Fruit fly (Drosophila melanogaster): ENCODE data around the gene CG14546.

The CG14546 gene

dm6 chr3R:25880198-25880970 is 42.0 kb downstream of the CG14546 start:
- peak; percentile 24 for TF ChIP-seq CG33557 (GFP tag; optimal IDR thresholded peaks at IDR 0.05)
- no peak for TF ChIP-seq mam (GFP tag; optimal IDR thresholded peaks at IDR 0.05)
- no peak for TF ChIP-seq zfh2 (GFP tag; optimal IDR thresholded peaks at IDR 0.05)
- TF ChIP-seq pzg (GFP tag; optimal IDR thresholded peaks at IDR 0.05) = no peak
- no peak; the same call in 1 of the 2 replicates for TF ChIP-seq lmd (GFP tag; IDR thresholded peaks at IDR 0.05)
- TF ChIP-seq tap (tag; optimal IDR thresholded peaks at IDR 0.05) = peak; percentile 45
- TF ChIP-seq ewg (GFP tag; optimal IDR thresholded peaks at IDR 0.05) = no peak
- TF ChIP-seq CG13424 (tag; optimal IDR thresholded peaks at IDR 0.05) = peak; percentile 58
- TF ChIP-seq sna (GFP tag; IDR thresholded peaks at IDR 0.05; ENCODE audit: partially characterized antibody) = no peak
- TF ChIP-seq CG18262 (tag; optimal IDR thresholded peaks at IDR 0.05) = peak; percentile 82
- peak in 1 of 2 experiments; percentile 64 for TF ChIP-seq bsh (GFP tag; optimal IDR thresholded peaks at IDR 0.05)
- TF ChIP-seq CG10267 (tag; optimal IDR thresholded peaks at IDR 0.05) = peak; percentile 57
- TF ChIP-seq nau (GFP tag; optimal IDR thresholded peaks at IDR 0.05) = no peak
- TF ChIP-seq CG12155 (GFP tag; optimal IDR thresholded peaks at IDR 0.05) = peak; percentile 11
- no peak for TF ChIP-seq CG10274 (GFP tag; optimal IDR thresholded peaks at IDR 0.05)
- TF ChIP-seq CG1602 (GFP tag; optimal IDR thresholded peaks at IDR 0.05) = peak; percentile 31
- TF ChIP-seq CG1233 (GFP tag; optimal IDR thresholded peaks at IDR 0.05) = peak; percentile 35
- no peak for TF ChIP-seq pum (GFP tag; optimal IDR thresholded peaks at IDR 0.05)
- no peak for TF ChIP-seq CG11085 (GFP tag; IDR thresholded peaks at IDR 0.05)
- TF ChIP-seq Hr51 (GFP tag; optimal IDR thresholded peaks at IDR 0.05) = peak in 1 of 2 experiments; percentile 64
- 0 out of 2 replicates have a peak, but pooled peaks have one; percentile 19 for TF ChIP-seq peb (GFP tag; IDR thresholded peaks at IDR 0.05)
- TF ChIP-seq CG30020 (tag; optimal IDR thresholded peaks at IDR 0.05) = no peak
- TF ChIP-seq CG9817 (tag; optimal IDR thresholded peaks at IDR 0.05) = peak; percentile 24
- no peak for TF ChIP-seq Elba2 (GFP tag; optimal IDR thresholded peaks at IDR 0.05)
- TF ChIP-seq prd (optimal IDR thresholded peaks at IDR 0.05) = no peak
- peak; percentile 49; the same call in 1 of the 3 replicates for TF ChIP-seq prd (GFP tag; IDR thresholded peaks at IDR 0.05)
- peak; percentile 35; the same call in 1 of the 2 replicates for TF ChIP-seq E2f1 (GFP tag; IDR thresholded peaks at IDR 0.05)
- TF ChIP-seq CG8359 (GFP tag; optimal IDR thresholded peaks at IDR 0.05; ENCODE audit: borderline replicate concordance) = peak; percentile 1
- peak; percentile 72 for TF ChIP-seq CG12391 (tag; optimal IDR thresholded peaks at IDR 0.05)
- peak; percentile 37; the same call in 1 of the 3 replicates for TF ChIP-seq H15 (GFP tag; IDR thresholded peaks at IDR 0.05)
- no peak for TF ChIP-seq gfzf (GFP tag; optimal IDR thresholded peaks at IDR 0.05)
- peak; percentile 68 for TF ChIP-seq Hr3 (GFP tag; optimal IDR thresholded peaks at IDR 0.05)
- no peak for TF ChIP-seq CG6272 (GFP tag; IDR thresholded peaks at IDR 0.05)
- no peak for TF ChIP-seq kni (GFP tag; optimal IDR thresholded peaks at IDR 0.05)
- peak; percentile 30 for TF ChIP-seq cato (GFP tag; optimal IDR thresholded peaks at IDR 0.05; ENCODE audit: borderline replicate concordance)
- peak; percentile 64; the same call in 1 of the 2 replicates for TF ChIP-seq CG31441 (GFP tag; IDR thresholded peaks at IDR 0.05)
- TF ChIP-seq Jarid2 (GFP tag; optimal IDR thresholded peaks at IDR 0.05) = peak; percentile 15
- no peak for TF ChIP-seq CG12236 (GFP tag; optimal IDR thresholded peaks at IDR 0.05)
- TF ChIP-seq CG11695 (GFP tag; IDR thresholded peaks at IDR 0.05) = 0 out of 3 replicates have a peak, but pooled peaks have one; percentile 41
- peak; percentile 63 for TF ChIP-seq CG15601 (tag; optimal IDR thresholded peaks at IDR 0.05)
- no peak for TF ChIP-seq Atf-2 (GFP tag; optimal IDR thresholded peaks at IDR 0.05)
- peak; percentile 33 for TF ChIP-seq Abd-B (GFP tag; optimal IDR thresholded peaks at IDR 0.05)
- TF ChIP-seq dysf (GFP tag; IDR thresholded peaks at IDR 0.05) = peak; percentile 49; the same call in 1 of the 3 replicates
- TF ChIP-seq chn (GFP tag; optimal IDR thresholded peaks at IDR 0.05) = peak; percentile 28
- TF ChIP-seq CG13894 (tag; optimal IDR thresholded peaks at IDR 0.05) = peak; percentile 27
- TF ChIP-seq ttk (GFP tag; IDR thresholded peaks at IDR 0.05) = 0 out of 2 replicates have a peak, but pooled peaks have one; percentile 5
- TF ChIP-seq Dref (GFP tag; IDR thresholded peaks at IDR 0.05) = no peak
- TF ChIP-seq Dip3 (GFP tag; optimal IDR thresholded peaks at IDR 0.05) = no peak

All from whole organism, embryonic.